Worm (Caenorhabditis elegans) whole organism, L4 larva: ENCODE measurements around the gene ubxn-4.

ENCODE experiments used
- D1046.2 ChIP-seq: fragments of 200-800 bp; sonication (Bioruptor generic); IDR thresholded peaks from 2 replicates; pipeline ENCODE4 v1.3.6; 2022; ENCODE audit warnings: missing genetic modification characterization, missing compliant biosample characterization
- nhr-28 ChIP-seq: fragments of 150-350 bp; optimal IDR thresholded peaks from 2 replicates; lab custom pipeline; 2014; ENCODE audit warnings: missing biosample characterization, missing genetic modification characterization
- nhr-6 ChIP-seq: fragments of 150-350 bp; optimal IDR thresholded peaks from 2 replicates; lab custom pipeline; 2014; ENCODE audit warnings: missing biosample characterization, missing genetic modification characterization
- unc-39 ChIP-seq: sonication (generic microtip); optimal IDR thresholded peaks from 2 replicates; lab custom pipeline; 2017; ENCODE audit warnings: missing biosample characterization, missing genetic modification characterization
- zag-1 ChIP-seq: fragments of 150-350 bp; optimal IDR thresholded peaks from 2 replicates; lab custom pipeline; 2014; ENCODE audit warnings: missing biosample characterization, missing genetic modification characterization
- ztf-11 ChIP-seq: fragments of 150-350 bp; optimal IDR thresholded peaks from 2 replicates; lab custom pipeline; 2014; ENCODE audit warnings: missing biosample characterization, missing genetic modification characterization

ce11 chrIII:8429035-8429434 is 23.7 kb upstream of the ubxn-4 start, which contains the start of gene ZK1236.1:
- TF ChIP-seq nhr-6 = no peak
- no peak for TF ChIP-seq zag-1 (tag; lab: Kevin White, UChicago)
- TF ChIP-seq unc-39 (tag; lab: Kevin White, UChicago) = no peak
- TF ChIP-seq nhr-28 (tag; lab: Kevin White, UChicago) = no peak
- TF ChIP-seq ztf-11 (tag; lab: Kevin White, UChicago) = no peak
- no peak for TF ChIP-seq D1046.2
